Worm (Caenorhabditis elegans) whole organism, L4 larva: Measurements from ENCODE around the gene scb-1.

Experiments
- D1046.2 ChIP-seq: fragments of 200-800 bp; sonication (Bioruptor generic); IDR thresholded peaks from 2 replicates; pipeline ENCODE4 v1.3.6; 2022; ENCODE audit warnings: missing genetic modification characterization, missing compliant biosample characterization
- F10B5.3 ChIP-seq: sonication (generic microtip); optimal IDR thresholded peaks from 2 replicates; lab custom pipeline; 2016; ENCODE audit warnings: mild to moderate bottlenecking, missing genetic modification characterization, missing compliant biosample characterization
- F26F4.8 ChIP-seq: fragments of 200-800 bp; sonication (Bioruptor generic); conservative IDR thresholded peaks from 2 replicates; pipeline ENCODE4 v1.3.6; 2022; ENCODE audit warnings: missing genetic modification characterization, missing compliant biosample characterization
- F49E8.2 ChIP-seq: sonication (generic microtip); optimal IDR thresholded peaks from 2 replicates; lab custom pipeline; 2016; ENCODE audit warnings: missing compliant biosample characterization, mild to moderate bottlenecking, missing genetic modification characterization, borderline replicate concordance
- Y105C5A.15 ChIP-seq: fragments of 200-800 bp; sonication (Bioruptor generic); IDR thresholded peaks from 2 replicates; pipeline ENCODE4 v1.3.6; 2022; ENCODE audit warnings: missing genetic modification characterization, missing compliant biosample characterization
- ZK337.2 ChIP-seq: fragments of 200-800 bp; sonication (Bioruptor generic); IDR thresholded peaks from 2 replicates; pipeline ENCODE4 v1.3.6; 2022; ENCODE audit warnings: missing genetic modification reagents, missing genetic modification characterization, missing compliant biosample characterization
- ZK546.5 ChIP-seq, 2 experiments: sonication (generic microtip); optimal IDR thresholded peaks; 2 replicates each; lab custom pipeline; 2017; ENCODE audit warnings: missing biosample characterization in 2 of 2, missing genetic modification characterization in 2 of 2
- aly-2 ChIP-seq: sonication (generic microtip); optimal IDR thresholded peaks from 2 replicates; lab custom pipeline; 2018; ENCODE audit warnings: missing biosample characterization, missing genetic modification characterization
- ama-1 ChIP-seq: fragments of 150-350 bp; optimal IDR thresholded peaks from 2 replicates; lab custom pipeline; 2014; ENCODE audit warnings: inconsistent platforms, mixed read lengths
- arid-1 ChIP-seq: fragments of 200-800 bp; sonication (Bioruptor generic); conservative IDR thresholded peaks from 2 replicates; pipeline ENCODE4 v1.3.6; 2022; ENCODE audit warnings: missing genetic modification reagents, missing genetic modification characterization, missing compliant biosample characterization
- attf-4 ChIP-seq: sonication (generic microtip); optimal IDR thresholded peaks from 3 replicates; lab custom pipeline; 2017; ENCODE audit warnings: missing biosample characterization, missing genetic modification characterization
- ceh-32 ChIP-seq: sonication (generic microtip); optimal IDR thresholded peaks from 2 replicates; lab custom pipeline; 2016; ENCODE audit warnings: mild to moderate bottlenecking, missing genetic modification characterization, missing compliant biosample characterization; ENCODE audit not compliant: poor library complexity
- ceh-44 ChIP-seq: fragments of 200-800 bp; sonication (Bioruptor generic); IDR thresholded peaks from 2 replicates; pipeline ENCODE4 v1.3.6; 2022; ENCODE audit warnings: missing genetic modification reagents, missing genetic modification characterization, missing compliant biosample characterization
- ceh-62 ChIP-seq: sonication (generic microtip); optimal IDR thresholded peaks from 2 replicates; lab custom pipeline; 2017; ENCODE audit warnings: missing biosample characterization, missing genetic modification characterization
- ceh-82 ChIP-seq: sonication (generic microtip); optimal IDR thresholded peaks from 2 replicates; lab custom pipeline; 2017; ENCODE audit warnings: missing biosample characterization, missing genetic modification characterization
- ces-1 ChIP-seq: fragments of 150-350 bp; sonication (generic microtip); optimal IDR thresholded peaks from 4 replicates; lab custom pipeline; 2014; ENCODE audit warnings: missing biosample characterization, missing genetic modification reagents, missing genetic modification characterization
- ctbp-1 ChIP-seq: fragments of 200-800 bp; sonication (Bioruptor generic); IDR thresholded peaks from 2 replicates; pipeline ENCODE4 v1.3.6; 2022; ENCODE audit warnings: missing genetic modification reagents, missing genetic modification characterization, missing compliant biosample characterization
- daf-19 ChIP-seq: fragments of 200-800 bp; sonication (Bioruptor generic); conservative IDR thresholded peaks from 2 replicates; pipeline ENCODE4 v1.3.6; 2022; ENCODE audit warnings: missing genetic modification characterization, missing compliant biosample characterization
- daf-8 ChIP-seq: fragments of 200-800 bp; sonication (Bioruptor generic); IDR thresholded peaks from 2 replicates; pipeline ENCODE4 v1.3.6; 2022; ENCODE audit warnings: missing genetic modification characterization, missing compliant biosample characterization
- dmd-8 ChIP-seq: fragments of 200-800 bp; sonication (Bioruptor generic); IDR thresholded peaks from 2 replicates; pipeline ENCODE4 v1.3.6; 2022; ENCODE audit warnings: missing genetic modification characterization, missing compliant biosample characterization
- duxl-1 ChIP-seq: sonication (generic microtip); optimal IDR thresholded peaks from 2 replicates; lab custom pipeline; 2016; ENCODE audit warnings: mild to moderate bottlenecking, missing genetic modification characterization, moderate library complexity, missing compliant biosample characterization; ENCODE audit not compliant: poor library complexity
- dve-1 ChIP-seq: sonication (generic microtip); optimal IDR thresholded peaks from 2 replicates; lab custom pipeline; 2017; ENCODE audit warnings: antibody characterized with exemption, mild to moderate bottlenecking, missing genetic modification characterization, missing compliant biosample characterization; ENCODE audit not compliant: insufficient read depth
- egl-43 ChIP-seq: fragments of 200-800 bp; sonication (Bioruptor generic); IDR thresholded peaks from 2 replicates; pipeline ENCODE4 v1.3.6; 2022; ENCODE audit warnings: missing genetic modification reagents, missing genetic modification characterization, missing compliant biosample characterization
- fkh-10 ChIP-seq: fragments of 150-350 bp; optimal IDR thresholded peaks from 2 replicates; lab custom pipeline; 2014; ENCODE audit warnings: missing biosample characterization, missing genetic modification reagents, missing genetic modification characterization
- fos-1 ChIP-seq: fragments of 150-350 bp; optimal IDR thresholded peaks from 2 replicates; lab custom pipeline; 2014; ENCODE audit warnings: missing biosample characterization, missing genetic modification characterization
- hif-1 ChIP-seq, 2 experiments: sonication (generic microtip); optimal IDR thresholded peaks; 2 replicates each; lab custom pipeline; 2016 to 2017; ENCODE audit warnings: missing compliant biosample characterization in 2 of 2, missing genetic modification characterization in 2 of 2, missing genetic modification reagents in 2 of 2, missing genotype in 2 of 2, mild to moderate bottlenecking in 1 of 2
- hlh-30 ChIP-seq: sonication (generic microtip); optimal IDR thresholded peaks from 2 replicates; lab custom pipeline; 2017; ENCODE audit warnings: antibody characterized with exemption, mild to moderate bottlenecking, missing genetic modification characterization, missing compliant biosample characterization; ENCODE audit not compliant: insufficient read depth
- jun-1 ChIP-seq: fragments of 150-350 bp; optimal IDR thresholded peaks from 2 replicates; lab custom pipeline; 2014; ENCODE audit warnings: missing biosample characterization, missing genetic modification reagents, missing genetic modification characterization
- lin-13 ChIP-seq: fragments of 150-350 bp; optimal IDR thresholded peaks from 2 replicates; lab custom pipeline; 2014; ENCODE audit warnings: missing biosample characterization, missing genetic modification reagents, missing genetic modification characterization
- lin-38 ChIP-seq: fragments of 200-800 bp; sonication (Bioruptor generic); IDR thresholded peaks from 2 replicates; pipeline ENCODE4 v1.3.6; 2022; ENCODE audit warnings: missing genetic modification reagents, missing genetic modification characterization, missing compliant biosample characterization
- lin-39 ChIP-seq: fragments of 150-350 bp; optimal IDR thresholded peaks from 2 replicates; lab custom pipeline; 2014; ENCODE audit warnings: missing biosample characterization, missing genetic modification reagents, missing genetic modification characterization
- lsy-2 ChIP-seq, 2 experiments: fragments of 150-350 bp in 1 of 2; sonication (generic microtip) in 1 of 2; optimal IDR thresholded peaks; 2 replicates each; lab custom pipeline; 2014 to 2017; ENCODE audit warnings: missing biosample characterization in 2 of 2, missing genetic modification characterization in 2 of 2
- mdt-29 ChIP-seq: fragments of 200-800 bp; sonication (Bioruptor generic); IDR thresholded peaks from 2 replicates; pipeline ENCODE4 v1.3.6; 2022; ENCODE audit warnings: missing genetic modification reagents, missing genetic modification characterization, missing compliant biosample characterization
- mep-1 ChIP-seq: fragments of 150-350 bp; sonication (generic microtip); optimal IDR thresholded peaks from 3 replicates; lab custom pipeline; 2014; ENCODE audit warnings: missing biosample characterization, missing genetic modification characterization
- nhr-102 ChIP-seq: sonication (generic microtip); optimal IDR thresholded peaks from 2 replicates; lab custom pipeline; 2016; ENCODE audit warnings: mild to moderate bottlenecking, missing genetic modification characterization, moderate library complexity, missing compliant biosample characterization
- nhr-11 ChIP-seq: fragments of 150-350 bp; optimal IDR thresholded peaks from 2 replicates; lab custom pipeline; 2014; ENCODE audit warnings: missing biosample characterization, missing genetic modification characterization
- nhr-28 ChIP-seq: fragments of 150-350 bp; optimal IDR thresholded peaks from 2 replicates; lab custom pipeline; 2014; ENCODE audit warnings: missing biosample characterization, missing genetic modification characterization
- nhr-6 ChIP-seq: fragments of 150-350 bp; optimal IDR thresholded peaks from 2 replicates; lab custom pipeline; 2014; ENCODE audit warnings: missing biosample characterization, missing genetic modification characterization
- nhr-77 ChIP-seq: fragments of 150-350 bp; optimal IDR thresholded peaks from 2 replicates; lab custom pipeline; 2014; ENCODE audit warnings: missing biosample characterization, missing genetic modification characterization
- pha-4 ChIP-seq, 2 experiments: fragments of 150-350 bp in 1 of 2; fragments of 200-800 bp in 1 of 2; sonication (Bioruptor generic) in 1 of 2; IDR thresholded peaks in 1 of 2; optimal IDR thresholded peaks in 1 of 2; 2 replicates each; pipeline versions ENCODE4 v1.3.6 to Lab custom; 2014 to 2022; ENCODE audit warnings: missing genetic modification characterization in 2 of 2, missing genetic modification reagents in 2 of 2, missing biosample characterization in 1 of 2, missing compliant biosample characterization in 1 of 2
- saeg-2 ChIP-seq: fragments of 200-800 bp; sonication (Bioruptor generic); IDR thresholded peaks from 2 replicates; pipeline ENCODE4 v1.3.6; 2022; ENCODE audit warnings: missing genetic modification reagents, missing genetic modification characterization, missing compliant biosample characterization
- set-16 ChIP-seq: fragments of 200-800 bp; sonication (Bioruptor generic); IDR thresholded peaks from 2 replicates; pipeline ENCODE4 v1.3.6; 2022; ENCODE audit warnings: missing genetic modification reagents, missing genetic modification characterization, missing compliant biosample characterization
- snpc-1.2 ChIP-seq: fragments of 200-800 bp; sonication (Bioruptor generic); IDR thresholded peaks from 2 replicates; pipeline ENCODE4 v1.3.6; 2022; ENCODE audit warnings: missing genetic modification reagents, missing genetic modification characterization, missing compliant biosample characterization
- snpc-4 ChIP-seq: fragments of 150-350 bp; optimal IDR thresholded peaks from 2 replicates; lab custom pipeline; 2014; ENCODE audit warnings: missing biosample characterization, missing genetic modification characterization
- spr-1 ChIP-seq: sonication (generic microtip); optimal IDR thresholded peaks from 2 replicates; lab custom pipeline; 2016; ENCODE audit warnings: mild to moderate bottlenecking, missing genetic modification characterization, missing compliant biosample characterization
- tra-1 ChIP-seq: fragments of 200-800 bp; sonication (Bioruptor generic); IDR thresholded peaks from 2 replicates; pipeline ENCODE4 v1.3.6; 2022; ENCODE audit warnings: missing genetic modification reagents, missing genetic modification characterization, missing compliant biosample characterization
- unc-39 ChIP-seq: sonication (generic microtip); optimal IDR thresholded peaks from 2 replicates; lab custom pipeline; 2017; ENCODE audit warnings: missing biosample characterization, missing genetic modification characterization
- zfp-2 ChIP-seq: sonication (generic microtip); optimal IDR thresholded peaks from 2 replicates; lab custom pipeline; 2016; ENCODE audit warnings: mild to moderate bottlenecking, missing genetic modification characterization, missing compliant biosample characterization
- zfp-3 ChIP-seq: fragments of 200-800 bp; sonication (Bioruptor generic); conservative IDR thresholded peaks from 2 replicates; pipeline ENCODE4 v1.3.6; 2022; ENCODE audit warnings: missing genetic modification reagents, missing genetic modification characterization, missing compliant biosample characterization
- zip-2 ChIP-seq: fragments of 150-350 bp; optimal IDR thresholded peaks from 2 replicates; lab custom pipeline; 2014; ENCODE audit warnings: missing biosample characterization, missing genetic modification characterization

Gene scb-1

DNA sequence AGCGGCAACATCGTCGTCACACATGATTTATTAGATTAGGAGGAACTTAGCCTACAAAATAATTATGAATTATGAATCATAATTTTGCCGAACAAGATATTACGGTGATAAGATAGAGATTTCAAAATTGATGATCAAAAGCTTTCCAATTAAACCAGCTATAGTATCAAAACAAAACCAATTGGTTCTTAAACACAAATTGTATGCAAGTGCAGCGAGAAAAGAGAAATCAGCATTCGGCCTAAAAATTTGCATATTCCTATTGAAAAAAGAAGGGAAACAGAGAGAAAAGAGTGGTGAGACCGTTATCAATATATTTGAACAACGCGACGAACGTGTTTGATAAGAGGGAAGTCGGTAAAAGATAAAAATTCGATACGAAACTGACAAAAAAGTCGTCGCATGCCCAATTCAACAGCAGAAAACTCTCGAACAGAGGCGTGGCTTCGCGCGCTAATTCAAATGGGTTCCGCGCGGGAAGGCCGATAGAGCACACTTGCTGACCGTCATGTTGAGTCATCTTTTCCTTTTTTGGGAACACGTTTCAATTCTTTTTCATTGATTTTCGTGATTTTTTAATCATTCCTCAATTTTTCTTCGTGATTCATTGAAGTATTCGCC lies 41.3 kb downstream of the scb-1 start, which contains the start of gene act-2 (continued):
- no peak for TF ChIP-seq attf-4
- TF ChIP-seq fkh-10 (GFP tag; lab: Kevin White, UChicago): peak; percentile 64
- TF ChIP-seq ZK337.2: no peak
- TF ChIP-seq duxl-1: peak; percentile 10
- peak; percentile 45 for TF ChIP-seq nhr-11 (tag; lab: Kevin White, UChicago)
- TF ChIP-seq ceh-32 (tag; lab: Kevin White, UChicago): no peak
- peak; percentile 28 for TF ChIP-seq lin-13 (GFP tag; lab: Kevin White, UChicago)
- TF ChIP-seq snpc-1.2 (GFP tag; lab: Robert Waterston, UW): no peak
- no peak for TF ChIP-seq F49E8.2 (tag; lab: Kevin White, UChicago)
- no peak for TF ChIP-seq F26F4.8 (GFP tag; lab: Robert Waterston, UW)
- TF ChIP-seq unc-39 (tag; lab: Kevin White, UChicago): no peak
- no peak for TF ChIP-seq daf-19 (GFP tag; lab: Robert Waterston, UW)
- peak in 1 of 2 experiments; percentile 84 for TF ChIP-seq lsy-2 (tag; optimal IDR thresholded peaks at IDR 0.05; lab: Kevin White, UChicago)
- 0 out of 2 replicates have a peak, but pooled peaks have one; percentile 33 for TF ChIP-seq egl-43
- peak; percentile 61 for TF ChIP-seq nhr-6
- no peak; the same call in 1 of the 2 replicates for TF ChIP-seq set-16
- 0 out of 2 replicates have a peak, but pooled peaks have one; percentile 16 for TF ChIP-seq pha-4 (GFP tag; IDR thresholded peaks at IDR 0.05; lab: Robert Waterston, UW)
- peak; percentile 73 for TF ChIP-seq pha-4 (tag; optimal IDR thresholded peaks at IDR 0.05; lab: Kevin White, UChicago)
- TF ChIP-seq ceh-62: no peak
- TF ChIP-seq lin-39 (tag; lab: Kevin White, UChicago): no peak
- no peak for TF ChIP-seq D1046.2 (GFP tag; lab: Robert Waterston, UW)
- peak; percentile 37 for TF ChIP-seq spr-1 (tag; lab: Kevin White, UChicago)
- TF ChIP-seq Y105C5A.15: no peak
- TF ChIP-seq ama-1 (lab: Kevin White, UChicago): no peak
- peak; percentile 32 for TF ChIP-seq nhr-77
- TF ChIP-seq dve-1: peak; percentile 78
- TF ChIP-seq ceh-82: no peak
- peak in 1 of 2 experiments; percentile 44 for TF ChIP-seq hif-1 (tag; optimal IDR thresholded peaks at IDR 0.05; lab: Kevin White, UChicago)
- no peak for TF ChIP-seq ZK546.5 (tag; optimal IDR thresholded peaks at IDR 0.05; lab: Kevin White, UChicago)
- TF ChIP-seq tra-1 (GFP tag; lab: Robert Waterston, UW): 0 out of 2 replicates have a peak, but pooled peaks have one; percentile 45
- no peak for TF ChIP-seq nhr-102
- TF ChIP-seq zfp-3: no peak
- TF ChIP-seq daf-8 (GFP tag; lab: Robert Waterston, UW): no peak
- TF ChIP-seq mdt-29 (GFP tag; lab: Robert Waterston, UW): 0 out of 2 replicates have a peak, but pooled peaks have one; percentile 32
- TF ChIP-seq dmd-8: no peak
- no peak for TF ChIP-seq ces-1 (GFP tag; lab: Kevin White, UChicago)
- TF ChIP-seq zfp-2 (tag; lab: Kevin White, UChicago): peak; percentile 9
- TF ChIP-seq jun-1 (tag; lab: Kevin White, UChicago): no peak
- TF ChIP-seq fos-1 (tag; lab: Kevin White, UChicago): no peak
- peak; percentile 94 for TF ChIP-seq lin-38
- no peak for TF ChIP-seq zip-2 (tag; lab: Kevin White, UChicago)
- no peak for TF ChIP-seq snpc-4 (tag; lab: Kevin White, UChicago)
- TF ChIP-seq F10B5.3 (tag; lab: Kevin White, UChicago): no peak
- peak; percentile 55 for TF ChIP-seq nhr-28 (tag; lab: Kevin White, UChicago)
- TF ChIP-seq hlh-30 (tag; lab: Kevin White, UChicago): peak; percentile 88
- TF ChIP-seq saeg-2: no peak
- TF ChIP-seq arid-1 (GFP tag; lab: Robert Waterston, UW): no peak
- TF ChIP-seq mep-1 (tag; lab: Kevin White, UChicago): peak; percentile 84
- TF ChIP-seq aly-2 (tag; lab: Kevin White, UChicago): no peak
- TF ChIP-seq ctbp-1 (GFP tag; lab: Robert Waterston, UW): 0 out of 2 replicates have a peak, but pooled peaks have one; percentile 26
- TF ChIP-seq ceh-44 (GFP tag; lab: Robert Waterston, UW): no peak
